Fruit fly (Drosophila melanogaster) whole organism, adult: ENCODE results near the gene dmrt93B.

Experiments used
- CG5204 ChIP-seq: fragments of 200-800 bp; sonication (Bioruptor generic); optimal IDR thresholded peaks from 2 replicates; lab custom pipeline; 2016; ENCODE audit warnings: missing biosample characterization, missing genetic modification characterization
- kay ChIP-seq: fragments of 200-800 bp; sonication (Bioruptor generic); peaks from one replicate; lab custom pipeline; 2016; ENCODE audit warnings: missing biosample characterization, missing genetic modification characterization, borderline replicate concordance

- TF ChIP-seq kay (peak; percentile 63), CG5204 (GFP tag; lab: Kevin White, UChicago) (no peak)
Measured at dm6 chr3R:21067543-21067942, 6.3 kb upstream of the dmrt93B start.
